Worm (Caenorhabditis elegans): ENCODE results near the gene drn-1.

The drn-1 gene

ce11 chrII:5271729-5272322 is at the start of gene drn-1:
Gene drn-1 (minus strand): TSS chrII:5271845.
- TF ChIP-seq dpl-1 (GFP tag; optimal IDR thresholded peaks at IDR 0.05) (peak in 1 of 3 experiments; percentile 2), ceh-8 (GFP tag; optimal IDR thresholded peaks at IDR 0.05) (no peak), tbx-2 (tag; optimal IDR thresholded peaks at IDR 0.05) (peak; percentile 31), fkh-10 (GFP tag; optimal IDR thresholded peaks at IDR 0.05) (peak; percentile 91), lsy-2 (tag; optimal IDR thresholded peaks at IDR 0.05) (peak in 1 of 2 experiments; percentile 4), nhr-84 (tag; optimal IDR thresholded peaks at IDR 0.05) (no peak), unc-98 (GFP tag; IDR thresholded peaks at IDR 0.05) (no peak), nhr-20 (tag; optimal IDR thresholded peaks at IDR 0.05) (no peak), ceh-82 (tag; optimal IDR thresholded peaks at IDR 0.05) (no peak), fkh-8 (tag; optimal IDR thresholded peaks at IDR 0.05) (no peak), lin-39 (tag; optimal IDR thresholded peaks at IDR 0.05) (no peak), lin-14 (GFP tag; optimal IDR thresholded peaks at IDR 0.05) (peak; percentile 82), dsc-1 (tag; optimal IDR thresholded peaks at IDR 0.05) (no peak), mef-2 (tag; optimal IDR thresholded peaks at IDR 0.05) (no peak), nhr-85 (tag) (no peak), nhr-71 (tag; optimal IDR thresholded peaks at IDR 0.05) (peak; percentile 20), lir-3 (tag; optimal IDR thresholded peaks at IDR 0.05; ENCODE audit: poor library complexity) (no peak), unc-62 (GFP tag; optimal IDR thresholded peaks at IDR 0.05) (no peak), hlh-4 (tag; optimal IDR thresholded peaks at IDR 0.05) (no peak)

ce11 chrII:5320205-5320951 is 48.7 kb upstream of the drn-1 start:
- TF ChIP-seq efl-1 (optimal IDR thresholded peaks at IDR 0.05) = peak; percentile 2 to 22
- peak in 1 of 2 experiments; percentile 53 for TF ChIP-seq efl-1 (GFP tag; optimal IDR thresholded peaks at IDR 0.05 in 1 of 2)
- TF ChIP-seq unc-98 (GFP tag; IDR thresholded peaks at IDR 0.05) = no peak
- no peak for TF ChIP-seq egl-13 (tag; optimal IDR thresholded peaks at IDR 0.05)
- TF ChIP-seq sox-4 (tag; optimal IDR thresholded peaks at IDR 0.05) = no peak
- no peak for TF ChIP-seq mef-2 (tag; optimal IDR thresholded peaks at IDR 0.05)
- TF ChIP-seq ztf-11 (tag; optimal IDR thresholded peaks at IDR 0.05) = no peak
- TF ChIP-seq fos-1 (tag; optimal IDR thresholded peaks at IDR 0.05) = no peak
- no peak for TF ChIP-seq nhr-84 (tag; optimal IDR thresholded peaks at IDR 0.05)
- no peak for TF ChIP-seq ces-1 (GFP tag; optimal IDR thresholded peaks at IDR 0.05)
- TF ChIP-seq unc-86 (tag; optimal IDR thresholded peaks at IDR 0.05) = no peak
- TF ChIP-seq tbx-2 (tag; optimal IDR thresholded peaks at IDR 0.05) = no peak
- no peak for TF ChIP-seq nhr-19 (GFP tag; conservative IDR thresholded peaks at IDR 0.05)
- TF ChIP-seq lir-3 (tag; optimal IDR thresholded peaks at IDR 0.05; ENCODE audit: poor library complexity) = no peak
- no peak for TF ChIP-seq isw-1 (GFP tag; IDR thresholded peaks at IDR 0.05)
- no peak for TF ChIP-seq rnt-1 (tag; optimal IDR thresholded peaks at IDR 0.05)
- no peak for TF ChIP-seq nhr-90 (tag; optimal IDR thresholded peaks at IDR 0.05; ENCODE audit: poor library complexity)
- TF ChIP-seq lin-39 (tag; optimal IDR thresholded peaks at IDR 0.05) = no peak
- TF ChIP-seq fkh-10 (GFP tag; optimal IDR thresholded peaks at IDR 0.05) = no peak
- 0 out of 2 replicates have a peak, but pooled peaks have one; percentile 25 for TF ChIP-seq grh-1 (GFP tag; IDR thresholded peaks at IDR 0.05)
- TF ChIP-seq ztf-4 (tag; optimal IDR thresholded peaks at IDR 0.05) = no peak
- no peak for TF ChIP-seq C34B4.2 (tag; optimal IDR thresholded peaks at IDR 0.05)
- TF ChIP-seq egl-27 (tag; optimal IDR thresholded peaks at IDR 0.05) = no peak
- TF ChIP-seq nhr-28 (tag; optimal IDR thresholded peaks at IDR 0.05) = no peak
- no peak for TF ChIP-seq pag-3 (tag; optimal IDR thresholded peaks at IDR 0.05; ENCODE audit: borderline replicate concordance, insufficient read depth)
- no peak for TF ChIP-seq vab-15 (tag; optimal IDR thresholded peaks at IDR 0.05)
- peak in 1 of 3 experiments; percentile 23 for TF ChIP-seq dpl-1 (GFP tag; optimal IDR thresholded peaks at IDR 0.05)
- TF ChIP-seq nhr-12 (tag; optimal IDR thresholded peaks at IDR 0.05) = no peak
- TF ChIP-seq ceh-63 (GFP tag; optimal IDR thresholded peaks at IDR 0.05) = no peak
- no peak for TF ChIP-seq hlh-17 (GFP tag; optimal IDR thresholded peaks at IDR 0.05; ENCODE audit: borderline replicate concordance)
- TF ChIP-seq irx-1 (tag; optimal IDR thresholded peaks at IDR 0.05) = no peak
- TF ChIP-seq tlp-1 (tag; optimal IDR thresholded peaks at IDR 0.05) = no peak
- no peak for TF ChIP-seq unc-130 (tag; optimal IDR thresholded peaks at IDR 0.05)
- TF ChIP-seq aly-2 (tag; optimal IDR thresholded peaks at IDR 0.05) = no peak
- TF ChIP-seq ets-5 (GFP tag; IDR thresholded peaks at IDR 0.05) = no peak
- peak; percentile 4 for TF ChIP-seq ceh-8 (GFP tag; optimal IDR thresholded peaks at IDR 0.05)
- peak; percentile 47 for TF ChIP-seq nhr-20 (tag; optimal IDR thresholded peaks at IDR 0.05)
- TF ChIP-seq mdl-1 (tag; optimal IDR thresholded peaks at IDR 0.05) = no peak

Measured in whole organism, L1 larva.